Worm (Caenorhabditis elegans) whole organism, L1 larva: ENCODE results near the gene pycr-4.
A peak's percentile ranks its signal among the peaks of the same experiment; 100 is the strongest.

ENCODE experiments used
- C04F5.9 ChIP-seq: sonication (generic microtip); optimal IDR thresholded peaks from 2 replicates; lab custom pipeline; 2016; ENCODE audit warnings: missing genetic modification characterization, missing compliant biosample characterization
- C16A3.4 ChIP-seq: fragments of 150-350 bp; optimal IDR thresholded peaks from 2 replicates; lab custom pipeline; 2014; ENCODE audit warnings: missing biosample characterization, missing genetic modification characterization
- F16B12.6 ChIP-seq: fragments of 150-350 bp; optimal IDR thresholded peaks from 2 replicates; lab custom pipeline; 2014; ENCODE audit warnings: missing biosample characterization, missing genetic modification characterization
- ama-1 ChIP-seq: fragments of 150-350 bp; optimal IDR thresholded peaks from 2 replicates; lab custom pipeline; 2014
- blmp-1 ChIP-seq: fragments of 150-350 bp; optimal IDR thresholded peaks from 2 replicates; lab custom pipeline; 2014; ENCODE audit warnings: missing biosample characterization, missing genetic modification characterization
- ceh-82 ChIP-seq, 3 experiments: fragments of 150-350 bp in 1 of 3; sonication (generic microtip) in 2 of 3; optimal IDR thresholded peaks; 2 replicates each; lab custom pipeline; 2014 to 2017; ENCODE audit warnings: missing biosample characterization in 3 of 3, missing genetic modification characterization in 3 of 3
- ces-1 ChIP-seq: fragments of 150-350 bp; optimal IDR thresholded peaks from 2 replicates; lab custom pipeline; 2014; ENCODE audit warnings: missing biosample characterization, missing genetic modification reagents, missing genetic modification characterization
- dpl-1 ChIP-seq, 3 experiments: fragments of 150-350 bp in 2 of 3; sonication (generic microtip) in 1 of 3; optimal IDR thresholded peaks; 2 replicates each; lab custom pipeline; 2014 to 2017; ENCODE audit warnings: missing biosample characterization in 3 of 3, missing genetic modification characterization in 3 of 3, missing genetic modification reagents in 3 of 3
- efl-1 ChIP-seq, 4 experiments: fragments of 150-350 bp; optimal IDR thresholded peaks in 3 of 4; peaks in 1 of 4; 1 replicate in 1 of 4; 2 replicates in 3 of 4; lab custom pipeline; 2014; ENCODE audit warnings: missing biosample characterization in 2 of 4, missing genetic modification characterization in 2 of 4, missing genetic modification reagents in 2 of 4
- efl-3 ChIP-seq: fragments of 200-800 bp; sonication (Bioruptor generic); optimal IDR thresholded peaks from 2 replicates; lab custom pipeline; 2018; ENCODE audit warnings: mild to moderate bottlenecking, missing genetic modification characterization, missing compliant biosample characterization
- egl-13 ChIP-seq: sonication (generic microtip); optimal IDR thresholded peaks from 2 replicates; lab custom pipeline; 2016; ENCODE audit warnings: missing genotype, missing genetic modification reagents, missing genetic modification characterization, missing compliant biosample characterization
- fkh-8 ChIP-seq: sonication (generic microtip); optimal IDR thresholded peaks from 2 replicates; lab custom pipeline; 2016; ENCODE audit warnings: mild to moderate bottlenecking, missing genetic modification characterization, missing compliant biosample characterization
- fos-1 ChIP-seq: fragments of 150-350 bp; optimal IDR thresholded peaks from 2 replicates; lab custom pipeline; 2014; ENCODE audit warnings: missing biosample characterization, missing genetic modification characterization
- grh-1 ChIP-seq: fragments of 200-800 bp; sonication (Bioruptor generic); IDR thresholded peaks from 2 replicates; pipeline ENCODE4 v1.3.6; 2022; ENCODE audit warnings: missing genetic modification reagents, missing genetic modification characterization, missing compliant biosample characterization
- hlh-17 ChIP-seq: fragments of 200-800 bp; sonication (Bioruptor generic); optimal IDR thresholded peaks from 2 replicates; lab custom pipeline; 2018; ENCODE audit warnings: missing genetic modification characterization, mild to moderate bottlenecking, missing compliant biosample characterization, moderate library complexity, borderline replicate concordance
- hlh-4 ChIP-seq: sonication (generic microtip); optimal IDR thresholded peaks from 2 replicates; lab custom pipeline; 2016; ENCODE audit warnings: mild to moderate bottlenecking, missing genetic modification characterization, missing compliant biosample characterization
- isw-1 ChIP-seq: fragments of 200-800 bp; sonication (Bioruptor generic); IDR thresholded peaks from 2 replicates; pipeline ENCODE4 v1.3.6; 2022; ENCODE audit warnings: missing genetic modification characterization, missing compliant biosample characterization
- jun-1 ChIP-seq: fragments of 150-350 bp; optimal IDR thresholded peaks from 2 replicates; lab custom pipeline; 2014; ENCODE audit warnings: missing biosample characterization, missing genetic modification reagents, missing genetic modification characterization
- lin-13 ChIP-seq: fragments of 150-350 bp; optimal IDR thresholded peaks from 2 replicates; lab custom pipeline; 2014; ENCODE audit warnings: missing biosample characterization, missing genetic modification reagents, missing genetic modification characterization
- lin-14 ChIP-seq: fragments of 200-800 bp; sonication (Bioruptor generic); optimal IDR thresholded peaks from 2 replicates; lab custom pipeline; 2018; ENCODE audit warnings: mild to moderate bottlenecking, missing genetic modification characterization, moderate library complexity, missing compliant biosample characterization
- lin-35 ChIP-seq, 2 experiments: fragments of 150-350 bp; optimal IDR thresholded peaks; 2 replicates each; lab custom pipeline; 2014; ENCODE audit warnings: missing biosample characterization in 2 of 2, missing genetic modification characterization in 2 of 2, missing genetic modification reagents in 2 of 2
- lsy-2 ChIP-seq, 2 experiments: fragments of 150-350 bp; optimal IDR thresholded peaks; 2 replicates each; lab custom pipeline; 2014; ENCODE audit warnings: missing biosample characterization in 2 of 2, missing genetic modification characterization in 2 of 2
- mab-9 ChIP-seq: fragments of 200-800 bp; sonication (Bioruptor generic); IDR thresholded peaks from 2 replicates; pipeline ENCODE4 v1.3.6; 2022; ENCODE audit warnings: missing genetic modification reagents, missing genetic modification characterization, missing compliant biosample characterization
- mdl-1 ChIP-seq, 2 experiments: fragments of 150-350 bp; optimal IDR thresholded peaks; 2 replicates each; lab custom pipeline; 2014 to 2017; ENCODE audit warnings: missing biosample characterization in 2 of 2, missing genetic modification characterization in 2 of 2, inconsistent platforms in 1 of 2
- mep-1 ChIP-seq: fragments of 150-350 bp; optimal IDR thresholded peaks from 2 replicates; lab custom pipeline; 2014; ENCODE audit warnings: missing biosample characterization, missing genetic modification characterization
- nhr-20 ChIP-seq: sonication (generic microtip); optimal IDR thresholded peaks from 2 replicates; lab custom pipeline; 2016; ENCODE audit warnings: mild to moderate bottlenecking, missing genetic modification characterization, missing compliant biosample characterization
- nhr-47 ChIP-seq: sonication (generic microtip); optimal IDR thresholded peaks from 2 replicates; lab custom pipeline; 2016; ENCODE audit warnings: mild to moderate bottlenecking, missing genetic modification characterization, moderate library complexity, missing compliant biosample characterization
- nhr-71 ChIP-seq: sonication (generic microtip); optimal IDR thresholded peaks from 2 replicates; lab custom pipeline; 2016; ENCODE audit warnings: mild to moderate bottlenecking, missing genetic modification characterization, moderate library complexity, missing compliant biosample characterization
- nhr-76 ChIP-seq: sonication (generic microtip); optimal IDR thresholded peaks from 2 replicates; lab custom pipeline; 2017; ENCODE audit warnings: missing biosample characterization, missing genetic modification characterization
- nhr-77 ChIP-seq: fragments of 150-350 bp; optimal IDR thresholded peaks from 2 replicates; lab custom pipeline; 2014; ENCODE audit warnings: missing biosample characterization, missing genetic modification characterization
- nhr-84 ChIP-seq: sonication (generic microtip); optimal IDR thresholded peaks from 2 replicates; lab custom pipeline; 2017; ENCODE audit warnings: missing biosample characterization, missing genetic modification characterization
- nhr-85 ChIP-seq: sonication (generic microtip); peaks from one replicate; lab custom pipeline; 2016; ENCODE audit warnings: missing genetic modification characterization, inconsistent platforms, missing compliant biosample characterization
- nhr-90 ChIP-seq: sonication (generic microtip); optimal IDR thresholded peaks from 2 replicates; lab custom pipeline; 2016; ENCODE audit warnings: mild to moderate bottlenecking, missing genetic modification characterization, missing compliant biosample characterization; ENCODE audit not compliant: poor library complexity
- pag-3 ChIP-seq: sonication (generic microtip); optimal IDR thresholded peaks from 2 replicates; lab custom pipeline; 2017; ENCODE audit warnings: missing genetic modification characterization, mild to moderate bottlenecking, missing compliant biosample characterization, antibody characterized with exemption, borderline replicate concordance; ENCODE audit not compliant: insufficient read depth
- pqm-1 ChIP-seq: sonication (generic microtip); optimal IDR thresholded peaks from 3 replicates; lab custom pipeline; 2017; ENCODE audit warnings: missing biosample characterization, missing genetic modification characterization
- snpc-4 ChIP-seq: fragments of 150-350 bp; optimal IDR thresholded peaks from 2 replicates; lab custom pipeline; 2014; ENCODE audit warnings: missing biosample characterization, missing genetic modification characterization
- snu-23 ChIP-seq: sonication (generic microtip); optimal IDR thresholded peaks from 2 replicates; lab custom pipeline; 2016; ENCODE audit warnings: missing genetic modification characterization, missing compliant biosample characterization
- swsn-7 ChIP-seq: sonication (generic microtip); optimal IDR thresholded peaks from 2 replicates; lab custom pipeline; 2016; ENCODE audit warnings: missing genetic modification characterization, missing compliant biosample characterization
- tbx-2 ChIP-seq: sonication (generic microtip); optimal IDR thresholded peaks from 2 replicates; lab custom pipeline; 2016; ENCODE audit warnings: missing genetic modification characterization, missing compliant biosample characterization
- unc-62 ChIP-seq: fragments of 150-350 bp; optimal IDR thresholded peaks from 2 replicates; lab custom pipeline; 2014; ENCODE audit warnings: missing biosample characterization, missing genetic modification reagents, missing genetic modification characterization
- unc-86 ChIP-seq: sonication (generic microtip); optimal IDR thresholded peaks from 2 replicates; lab custom pipeline; 2016; ENCODE audit warnings: missing genetic modification characterization, missing compliant biosample characterization
- vab-15 ChIP-seq: sonication (generic microtip); optimal IDR thresholded peaks from 2 replicates; lab custom pipeline; 2017; ENCODE audit warnings: missing genotype, mild to moderate bottlenecking, missing genetic modification characterization, missing compliant biosample characterization
- xbp-1 ChIP-seq: sonication (generic microtip); optimal IDR thresholded peaks from 2 replicates; lab custom pipeline; 2016; ENCODE audit warnings: missing genetic modification characterization, missing compliant biosample characterization
- zip-4 ChIP-seq: fragments of 200-800 bp; sonication (Bioruptor generic); optimal IDR thresholded peaks from 2 replicates; lab custom pipeline; 2018; ENCODE audit warnings: mild to moderate bottlenecking, missing genetic modification characterization, moderate library complexity, missing compliant biosample characterization
- ztf-11 ChIP-seq, 2 experiments: sonication (generic microtip); optimal IDR thresholded peaks; 2 replicates each; lab custom pipeline; 2016 to 2017; ENCODE audit warnings: missing genetic modification characterization in 2 of 2, missing biosample characterization in 1 of 2, missing compliant biosample characterization in 1 of 2
- ztf-4 ChIP-seq: fragments of 150-350 bp; optimal IDR thresholded peaks from 2 replicates; lab custom pipeline; 2014; ENCODE audit warnings: missing biosample characterization, missing genetic modification characterization

pycr-4 gene

DNA sequence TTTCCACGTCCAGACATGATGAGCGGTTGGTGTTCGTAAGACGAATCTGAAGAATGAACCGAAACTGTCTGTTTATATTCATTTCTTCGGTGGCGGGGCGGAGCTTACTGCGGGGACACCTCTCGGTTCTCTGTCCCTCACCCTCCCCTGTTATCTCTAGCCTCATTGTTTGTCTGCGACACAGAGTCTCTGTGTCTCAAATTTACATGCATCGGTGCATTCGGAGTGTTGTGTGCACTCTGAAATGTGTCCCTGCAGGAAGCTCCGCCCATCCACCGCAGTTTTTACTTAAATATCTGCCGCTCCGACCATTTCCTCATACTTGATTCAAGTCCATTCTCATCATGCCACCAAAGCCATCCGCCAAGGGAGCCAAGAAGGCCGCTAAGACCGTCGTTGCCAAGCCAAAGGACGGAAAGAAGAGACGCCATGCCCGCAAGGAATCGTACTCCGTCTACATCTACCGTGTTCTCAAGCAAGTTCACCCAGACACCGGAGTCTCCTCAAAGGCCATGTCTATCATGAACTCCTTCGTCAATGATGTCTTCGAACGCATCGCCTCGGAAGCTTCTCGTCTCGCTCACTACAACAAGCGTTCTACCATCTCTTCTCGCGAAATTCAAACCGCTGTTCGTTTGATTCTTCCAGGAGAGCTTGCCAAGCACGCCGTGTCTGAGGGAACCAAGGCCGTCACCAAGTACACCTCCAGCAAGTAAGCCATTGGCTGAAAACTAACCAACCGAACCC, 9.3 kb upstream of the pycr-4 start, which contains the start of the genes his-61 and his-62:
TSS of gene his-61 (minus strand) at position 17 of the 747 bp plus-strand sequence.
TSS of gene his-62 (plus strand) at position 345 of the 747 bp plus-strand sequence.
- TF ChIP-seq nhr-47 (peak; percentile 59), ces-1 (no peak), mep-1 (tag; lab: Kevin White, UChicago) (peak; percentile 54), mdl-1 (tag; optimal IDR thresholded peaks at IDR 0.05; lab: Kevin White, UChicago) (no peak), dpl-1 (GFP tag; optimal IDR thresholded peaks at IDR 0.05; lab: Kevin White, UChicago) (peak in 2 of 3 experiments; percentile 27 to 45), nhr-71 (tag; lab: Kevin White, UChicago) (peak; percentile 67), efl-3 (peak; percentile 13), C04F5.9 (no peak), fkh-8 (tag; lab: Kevin White, UChicago) (peak; percentile 15), zip-4 (no peak), tbx-2 (peak; percentile 52), xbp-1 (tag; lab: Kevin White, UChicago) (peak; percentile 36), snpc-4 (tag; lab: Kevin White, UChicago) (peak; percentile 25), unc-62 (no peak), snu-23 (peak; percentile 59), pqm-1 (tag; lab: Kevin White, UChicago) (no peak), egl-13 (tag; lab: Kevin White, UChicago) (no peak), isw-1 (GFP tag; lab: Robert Waterston, UW) (peak; percentile 38; the same call in 1 of the 2 replicates), unc-86 (tag; lab: Kevin White, UChicago) (peak; percentile 80), blmp-1 (no peak), nhr-77 (tag; lab: Kevin White, UChicago) (no peak), ceh-82 (tag; optimal IDR thresholded peaks at IDR 0.05; lab: Kevin White, UChicago) (peak in 2 of 3 experiments; percentile 23 to 42), mab-9 (no peak), jun-1 (tag; lab: Kevin White, UChicago) (peak; percentile 61), lin-13 (GFP tag; lab: Kevin White, UChicago) (no peak), ama-1 (lab: Kevin White, UChicago) (no peak), efl-1 (optimal IDR thresholded peaks at IDR 0.05; lab: Kevin White, UChicago) (peak; percentile 45), efl-1 (GFP tag; optimal IDR thresholded peaks at IDR 0.05 in 1 of 2; lab: Kevin White, UChicago) (peak in 1 of 2 experiments; percentile 57), hlh-4 (tag; lab: Kevin White, UChicago) (no peak), pag-3 (tag; lab: Kevin White, UChicago) (no peak), lin-35 (GFP tag; optimal IDR thresholded peaks at IDR 0.05; lab: Kevin White, UChicago) (peak in 1 of 2 experiments; percentile 20), ztf-4 (peak; percentile 28), vab-15 (tag; lab: Kevin White, UChicago) (no peak), nhr-90 (peak; percentile 34), nhr-85 (tag; lab: Kevin White, UChicago) (peak; percentile 82), lsy-2 (tag; optimal IDR thresholded peaks at IDR 0.05; lab: Kevin White, UChicago) (peak in 1 of 2 experiments; percentile 50), F16B12.6 (tag; lab: Kevin White, UChicago) (no peak), nhr-84 (no peak), ztf-11 (tag; optimal IDR thresholded peaks at IDR 0.05; lab: Kevin White, UChicago) (peak in 1 of 2 experiments; percentile 93), swsn-7 (tag; lab: Kevin White, UChicago) (peak; percentile 82), hlh-17 (no peak), grh-1 (peak; percentile 60), nhr-76 (tag; lab: Kevin White, UChicago) (no peak), C16A3.4 (tag; lab: Kevin White, UChicago) (no peak), lin-14 (peak; percentile 91), fos-1 (no peak), nhr-20 (tag; lab: Kevin White, UChicago) (peak; percentile 37)
